Worm (Caenorhabditis elegans) whole organism, L1 larva: ENCODE results near the gene map-1.

Experiments used
- C04F5.9 ChIP-seq: sonication (generic microtip); optimal IDR thresholded peaks from 2 replicates; lab custom pipeline; 2016; ENCODE audit warnings: missing genetic modification characterization, missing compliant biosample characterization
- C34B4.2 ChIP-seq: sonication (generic microtip); optimal IDR thresholded peaks from 2 replicates; lab custom pipeline; 2017; ENCODE audit warnings: mild to moderate bottlenecking, missing genetic modification characterization, missing compliant biosample characterization
- F16B12.6 ChIP-seq: fragments of 150-350 bp; optimal IDR thresholded peaks from 2 replicates; lab custom pipeline; 2014; ENCODE audit warnings: missing biosample characterization, missing genetic modification characterization
- Y116A8C.19 ChIP-seq: sonication (generic microtip); optimal IDR thresholded peaks from 2 replicates; lab custom pipeline; 2016; ENCODE audit warnings: missing compliant biosample characterization, missing genetic modification characterization, borderline replicate concordance
- aha-1 ChIP-seq: fragments of 150-350 bp; optimal IDR thresholded peaks from 2 replicates; lab custom pipeline; 2014; ENCODE audit warnings: missing biosample characterization, missing genetic modification characterization
- aly-2 ChIP-seq: fragments of 150-350 bp; optimal IDR thresholded peaks from 2 replicates; lab custom pipeline; 2014; ENCODE audit warnings: missing biosample characterization, missing genetic modification characterization
- ama-1 ChIP-seq: fragments of 150-350 bp; optimal IDR thresholded peaks from 2 replicates; lab custom pipeline; 2014
- blmp-1 ChIP-seq: fragments of 150-350 bp; optimal IDR thresholded peaks from 2 replicates; lab custom pipeline; 2014; ENCODE audit warnings: missing biosample characterization, missing genetic modification characterization
- ceh-88 ChIP-seq: fragments of 200-800 bp; sonication (Bioruptor generic); IDR thresholded peaks from 2 replicates; pipeline ENCODE4 v1.3.6; 2022; ENCODE audit warnings: missing genetic modification characterization, missing compliant biosample characterization
- ceh-90 ChIP-seq: sonication (generic microtip); optimal IDR thresholded peaks from 2 replicates; lab custom pipeline; 2016; ENCODE audit warnings: missing genetic modification characterization, missing compliant biosample characterization
- dpl-1 ChIP-seq, 3 experiments: fragments of 150-350 bp in 2 of 3; sonication (generic microtip) in 1 of 3; optimal IDR thresholded peaks; 2 replicates each; lab custom pipeline; 2014 to 2017; ENCODE audit warnings: missing biosample characterization in 3 of 3, missing genetic modification characterization in 3 of 3, missing genetic modification reagents in 3 of 3
- dsc-1 ChIP-seq: sonication (generic microtip); optimal IDR thresholded peaks from 2 replicates; lab custom pipeline; 2016; ENCODE audit warnings: mild to moderate bottlenecking, missing genetic modification characterization, missing compliant biosample characterization
- efl-1 ChIP-seq, 4 experiments: fragments of 150-350 bp; optimal IDR thresholded peaks in 3 of 4; peaks in 1 of 4; 1 replicate in 1 of 4; 2 replicates in 3 of 4; lab custom pipeline; 2014; ENCODE audit warnings: missing biosample characterization in 2 of 4, missing genetic modification characterization in 2 of 4, missing genetic modification reagents in 2 of 4
- egl-13 ChIP-seq: sonication (generic microtip); optimal IDR thresholded peaks from 2 replicates; lab custom pipeline; 2016; ENCODE audit warnings: missing genotype, missing genetic modification reagents, missing genetic modification characterization, missing compliant biosample characterization
- elt-3 ChIP-seq, 6 experiments: fragments of 150-350 bp in 1 of 6; sonication (generic microtip); optimal IDR thresholded peaks; 2 replicates each; lab custom pipeline; 2017 to 2018; ENCODE audit warnings: missing biosample characterization in 6 of 6, missing genetic modification characterization in 6 of 6, inconsistent platforms in 1 of 6
- ets-5 ChIP-seq: fragments of 200-800 bp; sonication (Bioruptor generic); IDR thresholded peaks from 2 replicates; pipeline ENCODE4 v1.3.6; 2022; ENCODE audit warnings: missing genetic modification characterization, missing compliant biosample characterization
- fkh-10 ChIP-seq: sonication (generic microtip); optimal IDR thresholded peaks from 2 replicates; lab custom pipeline; 2017; ENCODE audit warnings: missing biosample characterization, missing genetic modification reagents, missing genetic modification characterization
- fkh-4 ChIP-seq: sonication (generic microtip); optimal IDR thresholded peaks from 2 replicates; lab custom pipeline; 2016; ENCODE audit warnings: missing compliant biosample characterization, missing genetic modification characterization, borderline replicate concordance
- fos-1 ChIP-seq: fragments of 150-350 bp; optimal IDR thresholded peaks from 2 replicates; lab custom pipeline; 2014; ENCODE audit warnings: missing biosample characterization, missing genetic modification characterization
- hpl-2 ChIP-seq: fragments of 150-350 bp; optimal IDR thresholded peaks from 2 replicates; lab custom pipeline; 2014; ENCODE audit warnings: missing biosample characterization, missing genetic modification reagents, missing genetic modification characterization
- irx-1 ChIP-seq: sonication (generic microtip); optimal IDR thresholded peaks from 2 replicates; lab custom pipeline; 2016; ENCODE audit warnings: missing genetic modification characterization, missing compliant biosample characterization
- lin-14 ChIP-seq: fragments of 200-800 bp; sonication (Bioruptor generic); optimal IDR thresholded peaks from 2 replicates; lab custom pipeline; 2018; ENCODE audit warnings: mild to moderate bottlenecking, missing genetic modification characterization, moderate library complexity, missing compliant biosample characterization
- lin-15B ChIP-seq: fragments of 150-350 bp; sonication (generic microtip); optimal IDR thresholded peaks from 3 replicates; lab custom pipeline; 2014; ENCODE audit warnings: missing biosample characterization, missing genetic modification characterization
- lir-3 ChIP-seq: sonication (generic microtip); optimal IDR thresholded peaks from 2 replicates; lab custom pipeline; 2016; ENCODE audit warnings: mild to moderate bottlenecking, missing genetic modification characterization, moderate library complexity, missing compliant biosample characterization; ENCODE audit not compliant: poor library complexity
- lsy-2 ChIP-seq, 2 experiments: fragments of 150-350 bp; optimal IDR thresholded peaks; 2 replicates each; lab custom pipeline; 2014; ENCODE audit warnings: missing biosample characterization in 2 of 2, missing genetic modification characterization in 2 of 2
- mab-9 ChIP-seq: fragments of 200-800 bp; sonication (Bioruptor generic); IDR thresholded peaks from 2 replicates; pipeline ENCODE4 v1.3.6; 2022; ENCODE audit warnings: missing genetic modification reagents, missing genetic modification characterization, missing compliant biosample characterization
- mdl-1 ChIP-seq, 2 experiments: fragments of 150-350 bp; optimal IDR thresholded peaks; 2 replicates each; lab custom pipeline; 2014 to 2017; ENCODE audit warnings: missing biosample characterization in 2 of 2, missing genetic modification characterization in 2 of 2, inconsistent platforms in 1 of 2
- mep-1 ChIP-seq: fragments of 150-350 bp; optimal IDR thresholded peaks from 2 replicates; lab custom pipeline; 2014; ENCODE audit warnings: missing biosample characterization, missing genetic modification characterization
- nhr-237 ChIP-seq: fragments of 150-350 bp; optimal IDR thresholded peaks from 2 replicates; lab custom pipeline; 2014; ENCODE audit warnings: missing biosample characterization, missing genetic modification characterization
- nhr-28 ChIP-seq: fragments of 150-350 bp; optimal IDR thresholded peaks from 2 replicates; lab custom pipeline; 2014; ENCODE audit warnings: missing biosample characterization, missing genetic modification characterization
- nhr-71 ChIP-seq: sonication (generic microtip); optimal IDR thresholded peaks from 2 replicates; lab custom pipeline; 2016; ENCODE audit warnings: mild to moderate bottlenecking, missing genetic modification characterization, moderate library complexity, missing compliant biosample characterization
- nhr-76 ChIP-seq: sonication (generic microtip); optimal IDR thresholded peaks from 2 replicates; lab custom pipeline; 2017; ENCODE audit warnings: missing biosample characterization, missing genetic modification characterization
- nhr-84 ChIP-seq: sonication (generic microtip); optimal IDR thresholded peaks from 2 replicates; lab custom pipeline; 2017; ENCODE audit warnings: missing biosample characterization, missing genetic modification characterization
- nhr-85 ChIP-seq: sonication (generic microtip); peaks from one replicate; lab custom pipeline; 2016; ENCODE audit warnings: missing genetic modification characterization, inconsistent platforms, missing compliant biosample characterization
- nhr-90 ChIP-seq: sonication (generic microtip); optimal IDR thresholded peaks from 2 replicates; lab custom pipeline; 2016; ENCODE audit warnings: mild to moderate bottlenecking, missing genetic modification characterization, missing compliant biosample characterization; ENCODE audit not compliant: poor library complexity
- pag-3 ChIP-seq: sonication (generic microtip); optimal IDR thresholded peaks from 2 replicates; lab custom pipeline; 2017; ENCODE audit warnings: missing genetic modification characterization, mild to moderate bottlenecking, missing compliant biosample characterization, antibody characterized with exemption, borderline replicate concordance; ENCODE audit not compliant: insufficient read depth
- pax-3 ChIP-seq: fragments of 200-800 bp; sonication (Bioruptor generic); optimal IDR thresholded peaks from 2 replicates; lab custom pipeline; 2018; ENCODE audit warnings: mild to moderate bottlenecking, missing genetic modification characterization, moderate library complexity, missing compliant biosample characterization
- pqm-1 ChIP-seq: sonication (generic microtip); optimal IDR thresholded peaks from 3 replicates; lab custom pipeline; 2017; ENCODE audit warnings: missing biosample characterization, missing genetic modification characterization
- rnt-1 ChIP-seq: sonication (generic microtip); optimal IDR thresholded peaks from 2 replicates; lab custom pipeline; 2016; ENCODE audit warnings: mild to moderate bottlenecking, missing genetic modification characterization, moderate library complexity, missing compliant biosample characterization
- skn-1 ChIP-seq: fragments of 150-350 bp; optimal IDR thresholded peaks from 2 replicates; lab custom pipeline; 2014; ENCODE audit warnings: missing biosample characterization, missing genetic modification characterization
- snu-23 ChIP-seq: sonication (generic microtip); optimal IDR thresholded peaks from 2 replicates; lab custom pipeline; 2016; ENCODE audit warnings: missing genetic modification characterization, missing compliant biosample characterization
- sup-37 ChIP-seq: fragments of 200-800 bp; sonication (Bioruptor generic); optimal IDR thresholded peaks from 2 replicates; lab custom pipeline; 2018; ENCODE audit warnings: mild to moderate bottlenecking, missing genetic modification characterization, missing compliant biosample characterization
- unc-62 ChIP-seq: fragments of 150-350 bp; optimal IDR thresholded peaks from 2 replicates; lab custom pipeline; 2014; ENCODE audit warnings: missing biosample characterization, missing genetic modification reagents, missing genetic modification characterization
- xbp-1 ChIP-seq: sonication (generic microtip); optimal IDR thresholded peaks from 2 replicates; lab custom pipeline; 2016; ENCODE audit warnings: missing genetic modification characterization, missing compliant biosample characterization
- ztf-11 ChIP-seq, 2 experiments: sonication (generic microtip); optimal IDR thresholded peaks; 2 replicates each; lab custom pipeline; 2016 to 2017; ENCODE audit warnings: missing genetic modification characterization in 2 of 2, missing biosample characterization in 1 of 2, missing compliant biosample characterization in 1 of 2
- ztf-4 ChIP-seq: fragments of 150-350 bp; optimal IDR thresholded peaks from 2 replicates; lab custom pipeline; 2014; ENCODE audit warnings: missing biosample characterization, missing genetic modification characterization

map-1 gene

DNA sequence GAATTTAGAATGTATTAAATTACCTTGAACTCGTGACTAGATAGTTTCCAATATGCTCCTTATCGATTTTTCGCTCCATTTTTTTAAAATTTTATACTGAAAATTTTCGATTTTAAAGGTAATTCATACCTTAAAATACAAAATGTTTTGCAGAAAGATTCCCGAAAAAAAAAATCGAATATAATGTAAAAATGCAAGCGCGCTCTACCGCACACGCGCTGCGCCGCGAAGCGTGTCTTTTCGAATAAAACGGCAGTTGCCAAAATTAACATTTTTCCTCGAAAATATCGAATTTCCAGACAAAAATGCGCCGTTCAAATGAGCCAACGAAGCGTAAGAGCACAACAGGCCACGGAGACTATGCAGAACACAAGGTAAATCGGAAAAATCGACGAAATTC is 8.0 kb upstream of the map-1 start, which contains the start of the genes taf-6.2 and Y37E11AL.3 (continued):
- TF ChIP-seq mep-1 (tag; lab: Kevin White, UChicago) (peak; percentile 68), snu-23 (GFP tag; lab: Kevin White, UChicago) (peak; percentile 77), hpl-2 (GFP tag; lab: Kevin White, UChicago) (no peak), lin-14 (no peak), lsy-2 (tag; optimal IDR thresholded peaks at IDR 0.05; lab: Kevin White, UChicago) (peak; percentile 68 to 83), irx-1 (tag; lab: Kevin White, UChicago) (peak; percentile 41), F16B12.6 (tag; lab: Kevin White, UChicago) (peak; percentile 52), pag-3 (tag; lab: Kevin White, UChicago) (no peak), nhr-28 (no peak), C04F5.9 (tag; lab: Kevin White, UChicago) (peak; percentile 19), nhr-237 (no peak), nhr-85 (tag; lab: Kevin White, UChicago) (peak; percentile 43), egl-13 (no peak), xbp-1 (tag; lab: Kevin White, UChicago) (peak; percentile 67), pax-3 (tag; lab: Kevin White, UChicago) (no peak), ets-5 (GFP tag; lab: Robert Waterston, UW) (no peak), lin-15B (tag; lab: Kevin White, UChicago) (peak; percentile 64), unc-62 (no peak), pqm-1 (tag; lab: Kevin White, UChicago) (no peak), dsc-1 (tag; lab: Kevin White, UChicago) (peak; percentile 62), ceh-90 (tag; lab: Kevin White, UChicago) (no peak), ztf-11 (tag; optimal IDR thresholded peaks at IDR 0.05; lab: Kevin White, UChicago) (no peak), efl-1 (optimal IDR thresholded peaks at IDR 0.05; lab: Kevin White, UChicago) (peak; percentile 88 to 93), efl-1 (GFP tag; optimal IDR thresholded peaks at IDR 0.05 in 1 of 2; lab: Kevin White, UChicago) (peak; percentile 93 to 99), sup-37 (no peak), aly-2 (tag; lab: Kevin White, UChicago) (no peak), ceh-88 (GFP tag; lab: Robert Waterston, UW) (no peak), ztf-4 (tag; lab: Kevin White, UChicago) (no peak), aha-1 (no peak), mab-9 (no peak), rnt-1 (tag; lab: Kevin White, UChicago) (no peak), mdl-1 (tag; optimal IDR thresholded peaks at IDR 0.05; lab: Kevin White, UChicago) (peak in 1 of 2 experiments; percentile 28), skn-1 (peak; percentile 18), dpl-1 (GFP tag; optimal IDR thresholded peaks at IDR 0.05; lab: Kevin White, UChicago) (peak; percentile 85 to 92 (median 91)), fos-1 (tag; lab: Kevin White, UChicago) (no peak), blmp-1 (peak; percentile 57), nhr-71 (tag; lab: Kevin White, UChicago) (no peak), nhr-84 (tag; lab: Kevin White, UChicago) (no peak), elt-3 (tag; optimal IDR thresholded peaks at IDR 0.05; lab: Kevin White, UChicago) (peak in 1 of 6 experiments; percentile 22), Y116A8C.19 (no peak), ama-1 (lab: Kevin White, UChicago) (no peak), nhr-90 (tag; lab: Kevin White, UChicago) (peak; percentile 41), lir-3 (no peak)

ce11 chrIV:3688050-3688449 is 1.4 kb upstream of the map-1 start:
- TF ChIP-seq aly-2 (tag; lab: Kevin White, UChicago) (no peak), nhr-84 (tag; lab: Kevin White, UChicago) (no peak), ztf-11 (tag; optimal IDR thresholded peaks at IDR 0.05; lab: Kevin White, UChicago) (no peak), C04F5.9 (tag; lab: Kevin White, UChicago) (no peak), fkh-4 (tag; lab: Kevin White, UChicago) (no peak), C34B4.2 (tag; lab: Kevin White, UChicago) (no peak), hpl-2 (GFP tag; lab: Kevin White, UChicago) (no peak), fkh-10 (no peak), nhr-90 (tag; lab: Kevin White, UChicago) (no peak), nhr-76 (tag; lab: Kevin White, UChicago) (no peak)
- TF ChIP-seq, all 84 proteins: peak for 0
